Fruit fly (Drosophila melanogaster) whole organism, pupa: Measurements from ENCODE around the gene RhoGAP92B.

Experiments used
- CG10348 ChIP-seq: fragments of 200-800 bp; sonication (Bioruptor generic); IDR thresholded peaks from 2 replicates; pipeline ENCODE4 v1.3.6; 2022; ENCODE audit warnings: missing biosample characterization, missing genetic modification characterization
- CG12605 ChIP-seq: fragments of 200-800 bp; sonication (Bioruptor generic); IDR thresholded peaks from 2 replicates; pipeline ENCODE4 v1.3.6; 2022; ENCODE audit warnings: missing biosample characterization, missing genetic modification characterization
- CG13204 ChIP-seq: fragments of 200-800 bp; sonication (Bioruptor generic); optimal IDR thresholded peaks from 2 replicates; lab custom pipeline; 2018; ENCODE audit warnings: missing biosample characterization, mild to moderate bottlenecking, missing genetic modification characterization, moderate library complexity
- CG14655 ChIP-seq: fragments of 200-800 bp; sonication (Bioruptor generic); optimal IDR thresholded peaks from 3 replicates; lab custom pipeline; 2017; ENCODE audit warnings: mild to moderate bottlenecking, missing biosample characterization, missing genetic modification reagents, missing genetic modification characterization
- CG15710 ChIP-seq: fragments of 200-800 bp; sonication (Bioruptor generic); optimal IDR thresholded peaks from 2 replicates; lab custom pipeline; 2018; ENCODE audit warnings: missing biosample characterization, mild to moderate bottlenecking, missing genetic modification characterization, moderate library complexity
- CG17806 ChIP-seq: fragments of 200-800 bp; sonication (Bioruptor generic); optimal IDR thresholded peaks from 2 replicates; lab custom pipeline; 2018; ENCODE audit warnings: missing biosample characterization, mild to moderate bottlenecking, missing genetic modification characterization, moderate library complexity
- CG32121 ChIP-seq: fragments of 200-800 bp; sonication (Bioruptor generic); IDR thresholded peaks from 2 replicates; pipeline ENCODE4 v1.3.6; 2022; ENCODE audit warnings: missing biosample characterization, missing genetic modification characterization
- CG34367 ChIP-seq: fragments of 200-800 bp; sonication (Bioruptor generic); optimal IDR thresholded peaks from 2 replicates; lab custom pipeline; 2018; ENCODE audit warnings: missing biosample characterization, mild to moderate bottlenecking, missing genetic modification characterization
- CG4496 ChIP-seq: fragments of 200-800 bp; sonication (Bioruptor generic); IDR thresholded peaks from 3 replicates; pipeline ENCODE4 v1.3.6; 2022; ENCODE audit warnings: missing biosample characterization, missing genetic modification characterization
- CG8159 ChIP-seq: fragments of 200-800 bp; sonication (Bioruptor generic); optimal IDR thresholded peaks from 3 replicates; lab custom pipeline; 2018; ENCODE audit warnings: missing biosample characterization, mild to moderate bottlenecking, missing genetic modification characterization, moderate library complexity
- CG8301 ChIP-seq: fragments of 200-800 bp; sonication (Bioruptor generic); optimal IDR thresholded peaks from 2 replicates; lab custom pipeline; 2018; ENCODE audit warnings: missing biosample characterization, mild to moderate bottlenecking, missing genetic modification characterization
- CG9948 ChIP-seq: fragments of 200-800 bp; sonication (Bioruptor generic); optimal IDR thresholded peaks from 2 replicates; lab custom pipeline; 2018; ENCODE audit warnings: missing biosample characterization, mild to moderate bottlenecking, missing genetic modification characterization, moderate library complexity
- D1 ChIP-seq: fragments of 200-800 bp; sonication (Bioruptor generic); optimal IDR thresholded peaks from 2 replicates; lab custom pipeline; 2018; ENCODE audit warnings: missing biosample characterization, mild to moderate bottlenecking, missing genetic modification characterization, moderate library complexity
- EcR ChIP-seq: fragments of 200-800 bp; sonication (Bioruptor generic); optimal IDR thresholded peaks from 3 replicates; lab custom pipeline; 2019; ENCODE audit warnings: missing biosample characterization, missing genetic modification characterization, mild to moderate bottlenecking, moderate library complexity, missing genetic modification reagents
- Ets98B ChIP-seq: fragments of 200-800 bp; sonication (Bioruptor generic); IDR thresholded peaks from 2 replicates; pipeline ENCODE4 v1.3.6; 2022; ENCODE audit warnings: missing biosample characterization, missing genetic modification characterization
- Pif1A ChIP-seq: fragments of 200-800 bp; sonication (Bioruptor generic); optimal IDR thresholded peaks from 3 replicates; lab custom pipeline; 2016; ENCODE audit warnings: missing biosample characterization, missing genetic modification characterization
- Pif1B ChIP-seq: fragments of 200-800 bp; sonication (Bioruptor generic); optimal IDR thresholded peaks from 3 replicates; lab custom pipeline; 2016; ENCODE audit warnings: missing biosample characterization, missing genetic modification characterization
- Snoo ChIP-seq: fragments of 200-800 bp; sonication (Bioruptor generic); optimal IDR thresholded peaks from 3 replicates; lab custom pipeline; 2017; ENCODE audit warnings: missing biosample characterization, mild to moderate bottlenecking, missing genetic modification characterization, inconsistent platforms
- fd96Ca ChIP-seq: fragments of 200-800 bp; sonication (Bioruptor generic); IDR thresholded peaks from 3 replicates; pipeline ENCODE4 v1.3.6; 2022; ENCODE audit warnings: missing biosample characterization, missing genetic modification characterization
- gl ChIP-seq: fragments of 200-800 bp; sonication (Bioruptor generic); optimal IDR thresholded peaks from 2 replicates; lab custom pipeline; 2018; ENCODE audit warnings: missing biosample characterization, mild to moderate bottlenecking, missing genetic modification characterization
- rn ChIP-seq: fragments of 200-800 bp; sonication (Bioruptor generic); IDR thresholded peaks from 2 replicates; pipeline ENCODE4 v1.3.6; 2022; ENCODE audit warnings: missing biosample characterization, missing genetic modification characterization

RhoGAP92B gene

DNA sequence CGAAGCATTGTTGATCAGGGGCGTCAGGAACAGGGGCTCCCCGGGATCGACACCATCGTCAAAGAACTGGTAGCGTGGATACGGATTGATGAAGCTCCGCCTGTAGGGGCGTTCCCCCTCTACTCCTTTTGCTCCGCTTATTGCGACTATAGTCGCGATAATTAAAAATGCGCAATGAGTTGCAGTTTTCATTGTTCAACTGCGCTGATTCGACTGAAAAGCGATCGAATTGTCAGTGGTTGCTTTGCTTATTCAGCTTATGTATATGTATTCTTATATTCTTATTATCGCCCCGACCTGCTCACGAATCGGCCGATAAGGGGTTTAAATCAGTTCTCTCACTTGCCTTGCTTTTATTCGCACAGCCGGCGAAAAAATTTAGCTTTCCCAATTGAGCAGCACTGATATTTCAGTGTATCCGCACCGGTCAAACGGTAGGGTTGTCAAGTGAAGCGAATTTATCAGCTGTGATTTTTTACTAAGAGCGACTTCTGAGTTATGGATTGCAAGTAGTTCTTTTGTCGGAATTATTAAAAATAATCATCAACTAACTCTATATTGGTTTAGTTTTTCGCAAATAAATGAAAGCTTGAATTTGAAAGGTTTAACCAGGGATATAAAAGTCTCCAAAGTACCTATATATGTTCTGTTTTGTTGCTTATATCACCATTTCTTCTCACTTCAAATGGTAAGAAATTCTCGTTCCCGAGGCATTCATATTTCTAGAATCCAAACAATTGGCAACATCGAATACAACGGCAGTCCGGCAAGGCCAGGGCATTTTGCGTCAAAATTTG lies 40.8 kb upstream of the RhoGAP92B start, which contains the start of the genes CG4572 and CG4686:
Gene CG4572 (minus strand): TSS at position 415 of the 797 bp plus-strand sequence.
Gene CG4686 (plus strand): TSS at position 518 of the 797 bp plus-strand sequence.
- TF ChIP-seq Ets98B (GFP tag; lab: Robert Waterston, UW), result no peak; the same call in 1 of the 2 replicates
- peak; percentile 70 for TF ChIP-seq CG15710 (tag; lab: Kevin White, UChicago)
- TF ChIP-seq D1 (tag; lab: Kevin White, UChicago), result no peak
- 0 out of 3 replicates have a peak, but pooled peaks have one; percentile 63 for TF ChIP-seq fd96Ca (GFP tag; lab: Robert Waterston, UW)
- peak; percentile 69 for TF ChIP-seq CG12605 (GFP tag; lab: Robert Waterston, UW)
- TF ChIP-seq CG17806 (tag; lab: Kevin White, UChicago), result peak; percentile 52
- peak; percentile 68 for TF ChIP-seq rn (GFP tag; lab: Robert Waterston, UW)
- peak; percentile 68 for TF ChIP-seq CG9948 (tag; lab: Kevin White, UChicago)
- peak; percentile 55 for TF ChIP-seq CG32121 (GFP tag; lab: Robert Waterston, UW)
- no peak for TF ChIP-seq CG14655
- TF ChIP-seq CG4496, result peak; percentile 60
- no peak for TF ChIP-seq CG13204
- peak; percentile 72 for TF ChIP-seq EcR (GFP tag; lab: Kevin White, UChicago)
- TF ChIP-seq gl (tag; lab: Kevin White, UChicago), result peak; percentile 63
- peak; percentile 75 for TF ChIP-seq CG8159 (tag; lab: Kevin White, UChicago)
- peak; percentile 67 for TF ChIP-seq Snoo (tag; lab: Kevin White, UChicago)
- TF ChIP-seq CG8301 (tag; lab: Kevin White, UChicago), result peak; percentile 74
- TF ChIP-seq Pif1B (GFP tag; lab: Kevin White, UChicago), result peak; percentile 46
- TF ChIP-seq CG34367 (tag; lab: Kevin White, UChicago), result peak; percentile 60
- no peak for TF ChIP-seq Pif1A (GFP tag; lab: Kevin White, UChicago)
- 0 out of 2 replicates have a peak, but pooled peaks have one; percentile 34 for TF ChIP-seq CG10348 (GFP tag; lab: Robert Waterston, UW)

DNA sequence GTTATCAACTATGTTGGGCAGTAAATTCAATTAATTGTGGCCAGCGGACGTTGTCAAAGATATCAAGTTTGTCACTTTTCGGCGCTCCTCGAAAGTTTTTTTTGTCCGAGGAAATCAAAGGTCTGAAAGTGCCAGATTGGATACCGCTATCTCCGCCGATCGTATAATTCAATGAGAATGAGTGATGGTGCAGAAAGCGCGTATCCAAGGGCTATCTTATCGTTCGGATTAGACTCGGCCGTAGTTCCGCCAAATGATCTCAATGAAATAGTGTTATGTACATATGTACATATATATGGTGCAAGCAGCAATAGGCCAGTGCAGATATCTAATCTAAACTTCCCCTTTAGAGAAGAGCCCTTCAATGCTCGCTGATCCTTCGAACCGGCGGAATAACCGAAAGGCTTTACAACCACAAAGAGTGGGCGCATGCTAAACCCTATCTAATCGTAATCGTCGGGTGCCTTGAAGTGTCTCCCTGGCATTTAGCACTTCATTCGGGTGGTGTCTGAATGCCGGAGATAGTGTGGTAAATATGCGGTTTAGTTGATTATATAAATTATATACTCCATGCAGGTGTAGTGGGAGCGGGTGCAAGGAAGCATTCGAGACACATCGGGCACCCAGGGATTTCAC lies 31.7 kb upstream of the RhoGAP92B start:
- no peak for TF ChIP-seq CG13204
- no peak for TF ChIP-seq EcR (GFP tag; lab: Kevin White, UChicago)
- no peak for TF ChIP-seq Pif1A (GFP tag; lab: Kevin White, UChicago)

DNA sequence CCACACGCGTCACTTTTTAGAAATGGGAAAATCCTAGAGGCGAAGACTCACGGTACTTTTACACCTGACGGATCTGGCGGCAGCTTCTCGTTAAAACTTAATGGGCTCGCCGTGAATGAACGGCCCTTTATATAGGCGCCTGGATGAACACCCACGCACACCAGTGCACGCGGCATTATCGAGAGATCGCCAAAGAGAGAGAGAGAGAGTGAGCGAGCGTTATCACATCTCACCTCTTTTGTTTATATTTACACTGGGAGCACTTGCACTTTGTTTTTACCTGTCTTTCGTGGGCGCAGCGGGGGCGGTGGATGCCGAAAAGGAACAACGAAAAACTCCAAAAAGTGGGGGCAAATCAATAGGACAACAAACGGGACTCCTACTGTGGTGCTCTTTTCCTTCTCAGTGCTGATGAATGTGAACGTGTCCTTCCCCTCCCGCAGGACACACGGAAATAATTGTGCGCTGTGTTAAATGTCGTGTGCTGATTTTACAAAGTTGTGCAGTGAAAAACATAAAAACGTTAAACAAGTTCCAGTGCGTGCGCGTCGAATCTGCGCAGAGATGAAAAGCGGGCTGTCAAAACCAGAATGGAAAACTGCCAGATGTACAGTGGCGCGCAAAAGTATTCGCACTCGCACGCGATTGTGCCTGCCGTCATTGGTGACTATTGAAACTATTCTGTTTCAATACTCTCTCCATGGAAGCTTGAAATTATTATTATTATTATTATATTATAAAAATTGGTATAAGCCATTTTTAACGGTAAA lies 29.7 kb upstream of the RhoGAP92B start, which contains the start of gene Mrp5:
Gene Mrp5 (minus strand): TSS at position 561 of the 770 bp plus-strand sequence.
- no peak for TF ChIP-seq CG10348 (GFP tag; lab: Robert Waterston, UW)
- TF ChIP-seq Pif1B (GFP tag; lab: Kevin White, UChicago), result peak; percentile 46
- TF ChIP-seq CG12605 (GFP tag; lab: Robert Waterston, UW), result no peak
- TF ChIP-seq gl (tag; lab: Kevin White, UChicago), result peak; percentile 60
- TF ChIP-seq CG4496, result peak; percentile 80
- TF ChIP-seq CG13204, result peak; percentile 40
- TF ChIP-seq Snoo (tag; lab: Kevin White, UChicago), result peak; percentile 21
- TF ChIP-seq Pif1A (GFP tag; lab: Kevin White, UChicago), result peak; percentile 23
- TF ChIP-seq CG8159 (tag; lab: Kevin White, UChicago), result peak; percentile 36
- peak; percentile 12 for TF ChIP-seq CG15710 (tag; lab: Kevin White, UChicago)
- TF ChIP-seq Ets98B (GFP tag; lab: Robert Waterston, UW), result no peak
- TF ChIP-seq CG14655, result no peak
- TF ChIP-seq rn (GFP tag; lab: Robert Waterston, UW), result no peak
- peak; percentile 51; the same call in 1 of the 3 replicates for TF ChIP-seq fd96Ca (GFP tag; lab: Robert Waterston, UW)
- peak; percentile 19 for TF ChIP-seq CG17806 (tag; lab: Kevin White, UChicago)
- peak; percentile 36 for TF ChIP-seq CG8301 (tag; lab: Kevin White, UChicago)
- no peak for TF ChIP-seq CG32121 (GFP tag; lab: Robert Waterston, UW)
- TF ChIP-seq EcR (GFP tag; lab: Kevin White, UChicago), result peak; percentile 58

DNA sequence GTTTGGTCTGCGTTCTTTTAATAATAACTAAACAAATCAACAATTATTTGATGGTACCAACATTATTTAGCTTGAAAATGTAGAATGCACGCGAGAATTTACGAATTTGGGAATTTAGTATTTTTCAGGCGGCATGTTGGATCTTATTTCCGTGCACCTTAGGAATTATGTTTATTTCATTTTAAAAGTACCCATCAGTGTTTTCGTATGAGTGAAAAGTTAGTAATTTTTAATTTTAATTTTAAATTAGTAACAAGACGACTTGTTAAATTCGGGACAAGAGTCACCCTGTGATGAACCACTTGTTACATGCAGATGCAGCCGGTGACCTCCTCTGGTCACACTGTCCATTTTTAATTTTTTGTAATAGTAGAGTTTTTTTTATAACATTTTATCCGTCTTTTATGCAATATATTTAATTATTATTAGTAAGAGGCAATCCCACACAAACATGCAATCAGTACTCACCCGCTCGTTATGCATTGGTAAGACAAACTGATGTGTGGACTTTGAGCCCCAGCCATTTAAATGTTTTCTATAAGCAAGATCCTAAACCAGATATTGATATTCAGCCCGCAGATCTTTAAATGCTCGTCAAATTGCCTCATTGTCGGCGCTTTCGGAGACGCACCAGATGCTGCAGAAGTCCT lies 27.4 kb upstream of the RhoGAP92B start, which contains the start of the genes CG17186 and Arc42:
Gene CG17186 (minus strand): TSS at position 88 of the 650 bp plus-strand sequence.
Gene Arc42 (plus strand): TSS at position 311 of the 650 bp plus-strand sequence.
- TF ChIP-seq gl (tag; lab: Kevin White, UChicago) (peak; percentile 85), CG10348 (GFP tag; lab: Robert Waterston, UW) (no peak), Pif1A (GFP tag; lab: Kevin White, UChicago) (peak; percentile 38), D1 (tag; lab: Kevin White, UChicago) (no peak), CG14655 (no peak), CG17806 (tag; lab: Kevin White, UChicago) (peak; percentile 2), CG4496 (peak; percentile 55; the same call in 2 of the 3 replicates), CG8301 (tag; lab: Kevin White, UChicago) (peak; percentile 34), CG12605 (GFP tag; lab: Robert Waterston, UW) (peak; percentile 66), CG15710 (tag; lab: Kevin White, UChicago) (peak; percentile 1), Pif1B (GFP tag; lab: Kevin White, UChicago) (peak; percentile 36), CG13204 (peak; percentile 51), CG32121 (GFP tag; lab: Robert Waterston, UW) (0 out of 2 replicates have a peak, but pooled peaks have one; percentile 16), EcR (GFP tag; lab: Kevin White, UChicago) (no peak), CG8159 (tag; lab: Kevin White, UChicago) (peak; percentile 34), fd96Ca (GFP tag; lab: Robert Waterston, UW) (no peak), CG34367 (tag; lab: Kevin White, UChicago) (peak; percentile 29), Snoo (tag; lab: Kevin White, UChicago) (no peak), CG9948 (tag; lab: Kevin White, UChicago) (no peak), rn (GFP tag; lab: Robert Waterston, UW) (no peak), Ets98B (GFP tag; lab: Robert Waterston, UW) (no peak; the same call in 1 of the 2 replicates)
